Worm (Caenorhabditis elegans) whole organism, L4 larva: ENCODE data around the gene ZC262.2.

Source experiments
- daf-12 ChIP-seq: fragments of 150-350 bp; optimal IDR thresholded peaks from 2 replicates; lab custom pipeline; 2014; ENCODE audit warnings: missing biosample characterization, missing genetic modification reagents, missing genetic modification characterization
- egl-27 ChIP-seq: sonication (generic microtip); optimal IDR thresholded peaks from 3 replicates; lab custom pipeline; 2017; ENCODE audit warnings: missing biosample characterization, missing genetic modification reagents, missing genetic modification characterization
- hlh-11 ChIP-seq: fragments of 200-800 bp; sonication (Bioruptor generic); optimal IDR thresholded peaks from 2 replicates; lab custom pipeline; 2018; ENCODE audit warnings: mild to moderate bottlenecking, missing genetic modification characterization, missing compliant biosample characterization
- nhr-102 ChIP-seq: sonication (generic microtip); optimal IDR thresholded peaks from 2 replicates; lab custom pipeline; 2016; ENCODE audit warnings: mild to moderate bottlenecking, missing genetic modification characterization, moderate library complexity, missing compliant biosample characterization
- nhr-28 ChIP-seq: fragments of 150-350 bp; optimal IDR thresholded peaks from 2 replicates; lab custom pipeline; 2014; ENCODE audit warnings: missing biosample characterization, missing genetic modification characterization
- nhr-76 ChIP-seq: fragments of 150-350 bp; optimal IDR thresholded peaks from 2 replicates; lab custom pipeline; 2014; ENCODE audit warnings: missing biosample characterization, missing genetic modification characterization
- unc-39 ChIP-seq: sonication (generic microtip); optimal IDR thresholded peaks from 2 replicates; lab custom pipeline; 2017; ENCODE audit warnings: missing biosample characterization, missing genetic modification characterization

ce11 chrIII:8286003-8286402 is 45.9 kb upstream of the ZC262.2 start:
- TF ChIP-seq nhr-28 (tag; lab: Kevin White, UChicago) (no peak), unc-39 (tag; lab: Kevin White, UChicago) (no peak), nhr-102 (no peak), nhr-76 (no peak), hlh-11 (tag; lab: Kevin White, UChicago) (no peak), daf-12 (no peak), egl-27 (tag; lab: Kevin White, UChicago) (no peak)
